Worm (Caenorhabditis elegans) whole organism, L3 larva: ENCODE measurements around the gene F13A2.5.

Experiments used
- elt-1 ChIP-seq: fragments of 150-350 bp; optimal IDR thresholded peaks from 2 replicates; lab custom pipeline; 2014; ENCODE audit warnings: missing biosample characterization, missing genetic modification characterization
- jun-1 ChIP-seq: fragments of 150-350 bp; optimal IDR thresholded peaks from 2 replicates; lab custom pipeline; 2014; ENCODE audit warnings: missing biosample characterization, missing genetic modification reagents, missing genetic modification characterization
- pqm-1 ChIP-seq: fragments of 150-350 bp; optimal IDR thresholded peaks from 2 replicates; lab custom pipeline; 2017; ENCODE audit warnings: missing biosample characterization, missing genetic modification characterization, inconsistent platforms
- tbx-2 ChIP-seq: sonication (generic microtip); optimal IDR thresholded peaks from 2 replicates; lab custom pipeline; 2016; ENCODE audit warnings: mild to moderate bottlenecking, missing genetic modification characterization, missing compliant biosample characterization
- ztf-11 ChIP-seq: fragments of 150-350 bp; optimal IDR thresholded peaks from 2 replicates; lab custom pipeline; 2014; ENCODE audit warnings: missing biosample characterization, missing genetic modification characterization

ce11 chrV:4398884-4399283 is 2.9 kb downstream of the F13A2.5 start:
- TF ChIP-seq tbx-2 (tag; lab: Kevin White, UChicago): no peak
- no peak for TF ChIP-seq elt-1 (tag; lab: Kevin White, UChicago)
- TF ChIP-seq jun-1: no peak
- no peak for TF ChIP-seq pqm-1 (tag; lab: Kevin White, UChicago)
- no peak for TF ChIP-seq ztf-11
